Fruit fly (Drosophila melanogaster) whole organism: ENCODE data around the gene CG43321.

Experiments used
- CG8478 ChIP-seq: fragments of >200 bp; optimal IDR thresholded peaks from 2 replicates; lab custom pipeline; 2018; ENCODE audit warnings: inconsistent platforms
- Dll ChIP-seq: fragments of >200 bp; optimal IDR thresholded peaks from 2 replicates; lab custom pipeline; 2017
- EcR ChIP-seq, 2 experiments: fragments of >200 bp; optimal IDR thresholded peaks; 2 replicates each; lab custom pipeline; 2017; ENCODE audit warnings: missing biosample characterization in 2 of 2, missing genetic modification characterization in 2 of 2, missing genetic modification reagents in 2 of 2
- pan ChIP-seq: fragments of >200 bp; optimal IDR thresholded peaks from 2 replicates; lab custom pipeline; 2017
- psq ChIP-seq: fragments of >200 bp; optimal IDR thresholded peaks from 2 replicates; lab custom pipeline; 2017
- usp ChIP-seq: fragments of >200 bp; optimal IDR thresholded peaks from 2 replicates; lab custom pipeline; 2017; ENCODE audit warnings: missing biosample characterization, missing genetic modification characterization, mixed read lengths

- TF ChIP-seq EcR (GFP tag; optimal IDR thresholded peaks at IDR 0.05; lab: Kevin White, UChicago) (no peak), CG8478 (lab: Kevin White, UChicago) (no peak), pan (lab: Kevin White, UChicago) (no peak), Dll (lab: Kevin White, UChicago) (no peak), psq (lab: Kevin White, UChicago) (no peak), usp (GFP tag; lab: Kevin White, UChicago) (no peak)
Observed at dm6 chr2L:7049680-7050289, 37.7 kb downstream of the CG43321 start.
